Fruit fly (Drosophila melanogaster) whole organism: Measurements from ENCODE around the gene CG11791.

Experiments used
- CG8478 ChIP-seq: fragments of >200 bp; optimal IDR thresholded peaks from 2 replicates; lab custom pipeline; 2018; ENCODE audit warnings: inconsistent platforms
- Dll ChIP-seq: fragments of >200 bp; optimal IDR thresholded peaks from 2 replicates; lab custom pipeline; 2017
- EcR ChIP-seq, 2 experiments: fragments of >200 bp; optimal IDR thresholded peaks; 2 replicates each; lab custom pipeline; 2017; ENCODE audit warnings: missing biosample characterization in 2 of 2, missing genetic modification characterization in 2 of 2, missing genetic modification reagents in 2 of 2
- pan ChIP-seq: fragments of >200 bp; optimal IDR thresholded peaks from 2 replicates; lab custom pipeline; 2017
- psq ChIP-seq: fragments of >200 bp; optimal IDR thresholded peaks from 2 replicates; lab custom pipeline; 2017
- usp ChIP-seq: fragments of >200 bp; optimal IDR thresholded peaks from 2 replicates; lab custom pipeline; 2017; ENCODE audit warnings: missing biosample characterization, missing genetic modification characterization, mixed read lengths

DNA sequence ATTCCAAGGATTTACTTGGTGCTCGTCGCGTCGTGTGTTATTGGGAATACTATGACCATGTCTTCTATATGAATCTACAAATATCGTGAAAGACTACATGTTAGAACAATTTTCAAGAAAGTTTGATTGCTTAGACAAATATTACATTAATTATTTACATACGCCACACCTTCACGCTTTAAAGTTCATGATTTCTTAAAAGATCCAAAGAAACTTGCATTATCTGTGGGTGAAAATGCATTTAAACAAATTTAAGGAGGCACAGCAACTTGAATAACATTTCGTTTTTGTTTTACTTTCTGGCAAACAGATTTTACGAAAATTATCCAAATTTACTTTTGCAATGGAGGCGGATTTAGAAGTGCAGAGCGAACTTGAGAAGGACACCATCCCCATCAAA is 12.8 kb upstream of the CG11791 start, which contains the start of gene CG31115:
- TF ChIP-seq pan (lab: Kevin White, UChicago): no peak
- no peak for TF ChIP-seq psq (lab: Kevin White, UChicago)
- TF ChIP-seq CG8478 (lab: Kevin White, UChicago): no peak
- no peak for TF ChIP-seq Dll
- TF ChIP-seq EcR (GFP tag; optimal IDR thresholded peaks at IDR 0.05; lab: Kevin White, UChicago): no peak
- no peak for TF ChIP-seq usp (GFP tag; lab: Kevin White, UChicago)
